Worm (Caenorhabditis elegans) whole organism, midembryonic: ENCODE measurements around the gene cdh-10.

Experiments used
- flt-1 ChIP-seq: fragments of 200-800 bp; sonication (Bioruptor generic); IDR thresholded peaks from 2 replicates; pipeline ENCODE4 v1.3.6; 2022; ENCODE audit warnings: missing genetic modification characterization, missing compliant biosample characterization
- med-1 ChIP-seq: sonication (generic microtip); optimal IDR thresholded peaks from 2 replicates; lab custom pipeline; 2017; ENCODE audit warnings: missing genetic modification characterization, mild to moderate bottlenecking, missing compliant biosample characterization, antibody characterized with exemption, missing genetic modification reagents; ENCODE audit not compliant: insufficient read depth
- ztf-23 ChIP-seq: fragments of 200-800 bp; sonication (Bioruptor generic); IDR thresholded peaks from 2 replicates; pipeline ENCODE4 v1.3.6; 2022; ENCODE audit warnings: missing genetic modification reagents, missing genetic modification characterization, missing compliant biosample characterization
- ztf-29 ChIP-seq: fragments of 200-800 bp; sonication (Bioruptor generic); IDR thresholded peaks from 2 replicates; pipeline ENCODE4 v1.3.6; 2022; ENCODE audit warnings: missing genetic modification reagents, missing genetic modification characterization, missing compliant biosample characterization

DNA sequence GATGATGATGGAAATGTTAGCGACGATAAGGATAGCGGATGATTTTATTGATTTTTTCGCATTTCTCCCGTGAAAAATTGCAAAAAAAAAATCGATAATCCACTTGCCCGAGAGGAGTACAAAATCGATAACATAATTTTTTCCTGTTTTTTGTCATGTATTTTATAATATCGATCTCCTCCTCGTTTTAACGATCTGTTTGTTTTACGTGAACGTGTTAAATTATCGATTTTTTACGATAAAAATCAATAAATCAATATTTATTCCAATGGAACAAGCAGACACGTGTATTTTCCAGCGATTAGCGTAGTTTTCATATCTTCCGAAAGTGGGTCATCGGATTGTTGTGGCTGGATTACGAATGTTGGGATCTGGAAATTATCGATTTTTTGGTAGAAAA, 67.2 kb downstream of the cdh-10 start:
- TF ChIP-seq med-1 (GFP tag; lab: Kevin White, UChicago) (no peak), flt-1 (no peak), ztf-29 (GFP tag; lab: Robert Waterston, UW) (no peak), ztf-23 (no peak)
